Comparison of ENCODE assay signal across 1 fruit fly cellular context in the genomic region with DNA sequence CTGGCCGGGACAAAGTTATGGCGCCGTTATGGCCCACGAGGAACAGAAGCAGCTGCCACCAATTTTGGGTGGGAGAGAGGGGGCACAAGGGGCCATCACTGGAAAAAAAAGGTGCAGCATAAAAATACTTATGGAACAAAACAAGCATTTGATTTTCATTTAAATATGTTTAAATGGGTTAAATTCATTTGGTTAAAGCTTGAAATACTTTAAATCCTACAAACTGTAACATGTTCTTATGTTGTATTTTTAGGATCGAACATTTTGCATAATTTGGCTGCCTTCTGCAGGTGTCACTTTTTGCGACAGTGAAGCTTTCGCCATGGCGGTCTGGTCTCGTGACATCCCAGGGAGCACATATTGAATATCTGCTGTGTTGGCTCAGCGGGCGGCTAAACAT.
A peak's percentile ranks its signal among the peaks of the same experiment; 100 is the strongest.
TF ChIP-seq lines count a peak whose summit lies in the region.

No protein-coding gene starts in this region.

TF ChIP-seq in whole organism, prepupa, 60 proteins besides CTCF, POLR2A, EP300 and RAD21 (continued from another document):
- no peak for TF ChIP-seq CG10631 (GFP tag; optimal IDR thresholded peaks at IDR 0.05; lab: Kevin White, UChicago)
- TF ChIP-seq CG6808 (GFP tag; optimal IDR thresholded peaks at IDR 0.05; lab: Kevin White, UChicago): no peak
- no peak for TF ChIP-seq vri (GFP tag; optimal IDR thresholded peaks at IDR 0.05; lab: Kevin White, UChicago)
- no peak for TF ChIP-seq CG16779 (tag; optimal IDR thresholded peaks at IDR 0.05; lab: Kevin White, UChicago)
- TF ChIP-seq Hr38 (GFP tag; optimal IDR thresholded peaks at IDR 0.05; lab: Kevin White, UChicago): no peak
- TF ChIP-seq fd59A (GFP tag; optimal IDR thresholded peaks at IDR 0.05; lab: Kevin White, UChicago): no peak
- peak; percentile 21 for TF ChIP-seq Hr4 (GFP tag; optimal IDR thresholded peaks at IDR 0.05; lab: Kevin White, UChicago)
- TF ChIP-seq fd85E (GFP tag; optimal IDR thresholded peaks at IDR 0.05; lab: Kevin White, UChicago): no peak
- TF ChIP-seq CG6276 (GFP tag; optimal IDR thresholded peaks at IDR 0.05; lab: Kevin White, UChicago): no peak
- peak; percentile 26; the same call in 1 of the 2 replicates for TF ChIP-seq CG15336 (GFP tag; IDR thresholded peaks at IDR 0.05; lab: Robert Waterston, UW)
- no peak for TF ChIP-seq CG11902 (GFP tag; optimal IDR thresholded peaks at IDR 0.05; lab: Kevin White, UChicago)
- TF ChIP-seq Sox102F (GFP tag; optimal IDR thresholded peaks at IDR 0.05; lab: Kevin White, UChicago): no peak
- no peak for TF ChIP-seq topi (GFP tag; optimal IDR thresholded peaks at IDR 0.05; lab: Kevin White, UChicago)
- TF ChIP-seq CG34406 (GFP tag; optimal IDR thresholded peaks at IDR 0.05; lab: Kevin White, UChicago): no peak
- TF ChIP-seq CG8632 (GFP tag; optimal IDR thresholded peaks at IDR 0.05; lab: Kevin White, UChicago): no peak
- TF ChIP-seq net (GFP tag; optimal IDR thresholded peaks at IDR 0.05; lab: Kevin White, UChicago): no peak
- no peak for TF ChIP-seq CG11294 (GFP tag; IDR thresholded peaks at IDR 0.05; lab: Robert Waterston, UW)
